Worm (Caenorhabditis elegans) whole organism, late embryonic: ENCODE results near the gene ubq-2.

ENCODE experiments used
- ceh-22 ChIP-seq: sonication (generic microtip); optimal IDR thresholded peaks from 2 replicates; lab custom pipeline; 2017; ENCODE audit warnings: missing biosample characterization, missing genetic modification characterization
- ceh-24 ChIP-seq: sonication (generic microtip); optimal IDR thresholded peaks from 2 replicates; lab custom pipeline; 2016; ENCODE audit warnings: mild to moderate bottlenecking, missing genetic modification characterization, missing compliant biosample characterization
- ceh-31 ChIP-seq: sonication (generic microtip); optimal IDR thresholded peaks from 2 replicates; lab custom pipeline; 2016; ENCODE audit warnings: missing genetic modification characterization, missing compliant biosample characterization
- ceh-34 ChIP-seq: sonication (generic microtip); optimal IDR thresholded peaks from 2 replicates; lab custom pipeline; 2016; ENCODE audit warnings: mild to moderate bottlenecking, missing genetic modification characterization, missing compliant biosample characterization
- dmd-4 ChIP-seq: sonication (generic microtip); optimal IDR thresholded peaks from 2 replicates; lab custom pipeline; 2016; ENCODE audit warnings: borderline replicate concordance, missing genetic modification characterization, missing compliant biosample characterization
- fkh-10 ChIP-seq: fragments of 150-350 bp; optimal IDR thresholded peaks from 2 replicates; lab custom pipeline; 2014; ENCODE audit warnings: missing biosample characterization, missing genetic modification reagents, missing genetic modification characterization
- hlh-13 ChIP-seq: fragments of 200-800 bp; sonication (Bioruptor generic); optimal IDR thresholded peaks from 2 replicates; lab custom pipeline; 2018; ENCODE audit warnings: mild to moderate bottlenecking, missing genetic modification characterization, missing compliant biosample characterization
- npax-4 ChIP-seq: sonication (generic microtip); optimal IDR thresholded peaks from 2 replicates; lab custom pipeline; 2016; ENCODE audit warnings: missing genetic modification characterization, missing compliant biosample characterization
- pax-1 ChIP-seq: fragments of 150-350 bp; optimal IDR thresholded peaks from 2 replicates; lab custom pipeline; 2014; ENCODE audit warnings: missing biosample characterization, missing genetic modification characterization
- pha-4 ChIP-seq: fragments of 150-350 bp; optimal IDR thresholded peaks from 2 replicates; lab custom pipeline; 2018; ENCODE audit warnings: missing biosample characterization, missing genetic modification reagents, missing genetic modification characterization
- tbx-2 ChIP-seq: sonication (generic microtip); optimal IDR thresholded peaks from 2 replicates; lab custom pipeline; 2016; ENCODE audit warnings: missing genetic modification characterization, missing compliant biosample characterization
- ztf-16 ChIP-seq: sonication (generic microtip); optimal IDR thresholded peaks from 2 replicates; lab custom pipeline; 2017; ENCODE audit warnings: missing genetic modification characterization, missing compliant biosample characterization

ce11 chrIII:13005161-13005560 lies 26.8 kb upstream of the ubq-2 start, which contains the start of gene snf-7:
- no peak for TF ChIP-seq dmd-4 (tag; lab: Kevin White, UChicago)
- no peak for TF ChIP-seq ceh-31 (tag; lab: Kevin White, UChicago)
- TF ChIP-seq pha-4 (tag; lab: Kevin White, UChicago): no peak
- no peak for TF ChIP-seq ceh-24 (tag; lab: Kevin White, UChicago)
- TF ChIP-seq ceh-22 (tag; lab: Kevin White, UChicago): no peak
- TF ChIP-seq ztf-16: no peak
- TF ChIP-seq tbx-2 (tag; lab: Kevin White, UChicago): no peak
- no peak for TF ChIP-seq hlh-13 (GFP tag; lab: Kevin White, UChicago)
- TF ChIP-seq ceh-34 (tag; lab: Kevin White, UChicago): no peak
- TF ChIP-seq fkh-10 (GFP tag; lab: Kevin White, UChicago): no peak
- TF ChIP-seq npax-4 (tag; lab: Kevin White, UChicago): no peak
- TF ChIP-seq pax-1 (tag; lab: Kevin White, UChicago): no peak
